Worm (Caenorhabditis elegans): ENCODE measurements around the gene F48E3.9.

F48E3.9 gene

ce11 chrX:7445734-7446133, 35.1 kb upstream of the F48E3.9 start (continued):
- TF ChIP-seq hlh-30 (tag; optimal IDR thresholded peaks at IDR 0.05; ENCODE audit: insufficient read depth) (no peak), mdt-29 (GFP tag; IDR thresholded peaks at IDR 0.05) (peak; percentile 43; the same call in 1 of the 2 replicates), nhr-10 (tag; optimal IDR thresholded peaks at IDR 0.05) (no peak), F10B5.3 (tag; optimal IDR thresholded peaks at IDR 0.05) (no peak), dve-1 (tag; optimal IDR thresholded peaks at IDR 0.05; ENCODE audit: insufficient read depth) (peak; percentile 8), daf-16 (GFP tag; optimal IDR thresholded peaks at IDR 0.05) (no peak), daf-16 (tag; optimal IDR thresholded peaks at IDR 0.05) (peak; percentile 38), nhr-48 (tag; optimal IDR thresholded peaks at IDR 0.05) (peak; percentile 32), nhr-28 (tag; optimal IDR thresholded peaks at IDR 0.05) (peak; percentile 89), hif-1 (tag; optimal IDR thresholded peaks at IDR 0.05) (peak; percentile 91 to 94), lin-39 (tag; optimal IDR thresholded peaks at IDR 0.05) (no peak), rbr-2 (tag; optimal IDR thresholded peaks at IDR 0.05) (no peak), zfp-3 (GFP tag; conservative IDR thresholded peaks at IDR 0.05) (no peak), tra-1 (GFP tag; IDR thresholded peaks at IDR 0.05) (peak; percentile 68; the same call in 1 of the 2 replicates), nhr-111 (GFP tag; optimal IDR thresholded peaks at IDR 0.05) (no peak), nhr-77 (tag; optimal IDR thresholded peaks at IDR 0.05) (peak; percentile 7), lsy-2 (tag; optimal IDR thresholded peaks at IDR 0.05) (no peak), mxl-2 (GFP tag; conservative IDR thresholded peaks at IDR 0.05) (0 out of 2 replicates have a peak, but pooled peaks have one; percentile 43), sdz-12 (GFP tag; optimal IDR thresholded peaks at IDR 0.05) (no peak), ceh-28 (tag; optimal IDR thresholded peaks at IDR 0.05) (no peak), ama-1 (optimal IDR thresholded peaks at IDR 0.05) (no peak), T26A8.4 (GFP tag; IDR thresholded peaks at IDR 0.05) (no peak)

ce11 chrX:7446485-7446884, 34.4 kb upstream of the F48E3.9 start:
- TF ChIP-seq pha-4 (GFP tag; IDR thresholded peaks at IDR 0.05) (no peak), pha-4 (tag; optimal IDR thresholded peaks at IDR 0.05) (no peak), nhr-28 (tag; optimal IDR thresholded peaks at IDR 0.05) (peak; percentile 2), zag-1 (tag; optimal IDR thresholded peaks at IDR 0.05) (no peak), mxl-2 (GFP tag; conservative IDR thresholded peaks at IDR 0.05) (peak; percentile 97), mdt-29 (GFP tag; IDR thresholded peaks at IDR 0.05) (no peak)

- no peak for TF ChIP-seq pqm-1 (tag; optimal IDR thresholded peaks at IDR 0.05)
- no peak for TF ChIP-seq mes-2 (tag; optimal IDR thresholded peaks at IDR 0.05; ENCODE audit: poor library complexity, severe bottlenecking)
- no peak for TF ChIP-seq ceh-20 (GFP tag; IDR thresholded peaks at IDR 0.05)
- TF ChIP-seq nhr-25 (tag; optimal IDR thresholded peaks at IDR 0.05; ENCODE audit: borderline replicate concordance, insufficient read depth), result no peak
- no peak for TF ChIP-seq nhr-48 (tag; optimal IDR thresholded peaks at IDR 0.05)
Observed at ce11 chrX:7447340-7447739, 33.5 kb upstream of the F48E3.9 start.

ce11 chrX:7452606-7453005, 28.2 kb upstream of the F48E3.9 start:
- no peak for TF ChIP-seq zfp-2 (tag; optimal IDR thresholded peaks at IDR 0.05)
- TF ChIP-seq dpl-1 (GFP tag; optimal IDR thresholded peaks at IDR 0.05), result no peak
- no peak for TF ChIP-seq ceh-28 (tag; optimal IDR thresholded peaks at IDR 0.05)
- no peak for TF ChIP-seq R02D3.7 (tag; optimal IDR thresholded peaks at IDR 0.05)
- TF ChIP-seq zip-2 (tag; optimal IDR thresholded peaks at IDR 0.05), result no peak
- TF ChIP-seq lin-38 (GFP tag; IDR thresholded peaks at IDR 0.05), result no peak

ce11 chrX:7455960-7456359, 24.9 kb upstream of the F48E3.9 start:
- TF ChIP-seq ceh-20 (GFP tag; IDR thresholded peaks at IDR 0.05) (no peak), tag-97 (GFP tag; IDR thresholded peaks at IDR 0.05) (no peak), dmd-6 (GFP tag; IDR thresholded peaks at IDR 0.05) (no peak), nhr-237 (tag; optimal IDR thresholded peaks at IDR 0.05) (no peak)

Data from whole organism, L4 larva.